Fruit fly (Drosophila melanogaster): ENCODE data around the gene CG12541.

DNA sequence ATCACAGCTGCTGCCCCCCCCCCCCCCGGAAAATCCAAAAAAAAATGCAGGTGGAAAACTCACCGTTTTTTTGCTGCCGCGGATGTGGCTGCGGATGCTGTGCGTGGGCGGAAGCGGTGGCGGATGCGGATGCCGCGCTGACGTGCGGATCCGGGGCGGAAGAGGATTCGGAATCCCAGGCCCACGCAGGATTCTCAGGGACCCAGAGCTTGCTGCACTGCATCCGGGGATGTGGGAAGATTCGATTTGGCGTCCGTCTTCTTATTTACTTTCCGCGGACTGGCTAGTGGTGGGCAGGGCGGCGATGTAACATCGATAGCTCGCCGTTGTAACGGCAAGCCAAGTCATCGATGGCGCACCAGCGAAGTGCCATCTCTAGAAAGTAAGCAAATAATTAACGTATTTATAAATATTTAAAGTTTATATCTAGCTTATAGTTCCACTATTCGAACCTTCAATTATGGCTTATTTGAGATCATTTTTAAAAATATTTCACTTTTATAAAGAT lies 36.2 kb upstream of the CG12541 start, which contains the start of gene CG4615:
- no peak for TF ChIP-seq Snoo (tag; optimal IDR thresholded peaks at IDR 0.05)
- TF ChIP-seq CG14655 (GFP tag; optimal IDR thresholded peaks at IDR 0.05), result no peak
- no peak for TF ChIP-seq CG8301 (tag; optimal IDR thresholded peaks at IDR 0.05)
- TF ChIP-seq D1 (tag; optimal IDR thresholded peaks at IDR 0.05), result no peak
- no peak for TF ChIP-seq Ets98B (GFP tag; IDR thresholded peaks at IDR 0.05)
- TF ChIP-seq gl (tag; optimal IDR thresholded peaks at IDR 0.05), result no peak
- no peak for TF ChIP-seq Pif1A (GFP tag; optimal IDR thresholded peaks at IDR 0.05)
- no peak for TF ChIP-seq CG15710 (tag; optimal IDR thresholded peaks at IDR 0.05)
- TF ChIP-seq CG4496 (GFP tag; IDR thresholded peaks at IDR 0.05), result peak; percentile 56; the same call in 2 of the 3 replicates
- TF ChIP-seq CG32121 (GFP tag; IDR thresholded peaks at IDR 0.05), result no peak
- no peak for TF ChIP-seq Pif1B (GFP tag; optimal IDR thresholded peaks at IDR 0.05)
- TF ChIP-seq CG8159 (tag; optimal IDR thresholded peaks at IDR 0.05), result no peak
- no peak for TF ChIP-seq EcR (GFP tag; optimal IDR thresholded peaks at IDR 0.05)
